Worm (Caenorhabditis elegans) whole organism, L3 larva: ENCODE data around the gene E01G4.6.

Source experiments
- aly-2 ChIP-seq: fragments of 150-350 bp; optimal IDR thresholded peaks from 2 replicates; lab custom pipeline; 2014; ENCODE audit warnings: missing biosample characterization, missing genetic modification characterization
- ama-1 ChIP-seq: fragments of 150-350 bp; optimal IDR thresholded peaks from 2 replicates; lab custom pipeline; 2018
- ceh-16 ChIP-seq: sonication (generic microtip); optimal IDR thresholded peaks from 2 replicates; lab custom pipeline; 2017; ENCODE audit warnings: missing biosample characterization, missing genetic modification characterization
- egl-27 ChIP-seq: sonication (generic microtip); optimal IDR thresholded peaks from 4 replicates; lab custom pipeline; 2017; ENCODE audit warnings: missing biosample characterization, missing genetic modification reagents, missing genetic modification characterization
- elt-2 ChIP-seq: sonication (generic microtip); optimal IDR thresholded peaks from 2 replicates; lab custom pipeline; 2016; ENCODE audit warnings: missing genetic modification reagents, mild to moderate bottlenecking, missing genetic modification characterization, missing compliant biosample characterization
- elt-3 ChIP-seq, 3 experiments: fragments of 150-350 bp in 1 of 3; sonication (generic microtip) in 2 of 3; optimal IDR thresholded peaks; 2 replicates in 2 of 3; 4 replicates in 1 of 3; lab custom pipeline; 2014 to 2017; ENCODE audit warnings: missing biosample characterization in 3 of 3, missing genetic modification characterization in 3 of 3
- eor-1 ChIP-seq, 2 experiments: fragments of 150-350 bp; optimal IDR thresholded peaks; 2 replicates each; lab custom pipeline; 2014 to 2018; ENCODE audit warnings: missing biosample characterization in 2 of 2, missing genetic modification characterization in 2 of 2
- fos-1 ChIP-seq: fragments of 150-350 bp; optimal IDR thresholded peaks from 2 replicates; lab custom pipeline; 2014; ENCODE audit warnings: missing biosample characterization, missing genetic modification characterization
- hmg-11 ChIP-seq: sonication (generic microtip); optimal IDR thresholded peaks from 2 replicates; lab custom pipeline; 2016; ENCODE audit warnings: missing genetic modification characterization, missing compliant biosample characterization
- lin-39 ChIP-seq: fragments of 150-350 bp; optimal IDR thresholded peaks from 2 replicates; lab custom pipeline; 2018; ENCODE audit warnings: missing biosample characterization, missing genetic modification reagents, missing genetic modification characterization
- lsy-12 ChIP-seq: sonication (generic microtip); optimal IDR thresholded peaks from 2 replicates; lab custom pipeline; 2016; ENCODE audit warnings: mild to moderate bottlenecking, missing genetic modification characterization, missing compliant biosample characterization
- mdl-1 ChIP-seq: fragments of 150-350 bp; optimal IDR thresholded peaks from 2 replicates; lab custom pipeline; 2014; ENCODE audit warnings: missing biosample characterization, missing genetic modification characterization
- nfya-1 ChIP-seq: sonication (generic microtip); optimal IDR thresholded peaks from 2 replicates; lab custom pipeline; 2017; ENCODE audit warnings: missing genetic modification characterization, mild to moderate bottlenecking, missing compliant biosample characterization, antibody characterized with exemption, moderate library complexity; ENCODE audit not compliant: insufficient read depth
- nhr-11 ChIP-seq: fragments of 150-350 bp; optimal IDR thresholded peaks from 2 replicates; lab custom pipeline; 2014; ENCODE audit warnings: missing biosample characterization, missing genetic modification characterization
- nhr-28 ChIP-seq: fragments of 150-350 bp; optimal IDR thresholded peaks from 2 replicates; lab custom pipeline; 2014; ENCODE audit warnings: missing biosample characterization, missing genetic modification characterization
- nhr-76 ChIP-seq: fragments of 150-350 bp; sonication (generic microtip); optimal IDR thresholded peaks from 5 replicates; lab custom pipeline; 2014; ENCODE audit warnings: missing biosample characterization, missing genetic modification characterization
- pha-4 ChIP-seq: fragments of 150-350 bp; optimal IDR thresholded peaks from 2 replicates; lab custom pipeline; 2014; ENCODE audit warnings: missing biosample characterization, missing genetic modification reagents, missing genetic modification characterization
- pqm-1 ChIP-seq: fragments of 150-350 bp; optimal IDR thresholded peaks from 2 replicates; lab custom pipeline; 2017; ENCODE audit warnings: missing biosample characterization, missing genetic modification characterization, inconsistent platforms
- skn-1 ChIP-seq: fragments of 150-350 bp; optimal IDR thresholded peaks from 2 replicates; lab custom pipeline; 2014; ENCODE audit warnings: missing biosample characterization, missing genetic modification characterization
- snpc-4 ChIP-seq: fragments of 150-350 bp; optimal IDR thresholded peaks from 2 replicates; lab custom pipeline; 2014; ENCODE audit warnings: missing biosample characterization, missing genetic modification characterization
- unc-39 ChIP-seq: sonication (generic microtip); optimal IDR thresholded peaks from 4 replicates; lab custom pipeline; 2017; ENCODE audit warnings: missing biosample characterization, missing genetic modification characterization
- ztf-11 ChIP-seq: fragments of 150-350 bp; optimal IDR thresholded peaks from 2 replicates; lab custom pipeline; 2014; ENCODE audit warnings: missing biosample characterization, missing genetic modification characterization

The E01G4.6 gene

ce11 chrII:13521179-13521616, 39.0 kb downstream of the E01G4.6 start:
- TF ChIP-seq nfya-1 (no peak), snpc-4 (tag; lab: Kevin White, UChicago) (peak; percentile 92), elt-3 (tag; optimal IDR thresholded peaks at IDR 0.05; lab: Kevin White, UChicago) (peak in 1 of 3 experiments; percentile 21), fos-1 (tag; lab: Kevin White, UChicago) (no peak)

ce11 chrII:13521977-13522404, 39.8 kb downstream of the E01G4.6 start:
- TF ChIP-seq nhr-28 (no peak), snpc-4 (tag; lab: Kevin White, UChicago) (peak; percentile 89), mdl-1 (tag; lab: Kevin White, UChicago) (no peak), eor-1 (tag; optimal IDR thresholded peaks at IDR 0.05; lab: Kevin White, UChicago) (no peak), ama-1 (lab: Kevin White, UChicago) (peak; percentile 77)

ce11 chrII:13529131-13529530, 46.9 kb downstream of the E01G4.6 start:
- no peak for TF ChIP-seq skn-1 (tag; lab: Kevin White, UChicago)
- TF ChIP-seq, all 47 proteins: peak for 0

ce11 chrII:13530657-13531056, 48.5 kb downstream of the E01G4.6 start:
- TF ChIP-seq elt-2 = no peak
- no peak for TF ChIP-seq hmg-11 (tag; lab: Kevin White, UChicago)
- TF ChIP-seq pqm-1 (tag; lab: Kevin White, UChicago) = no peak
- no peak for TF ChIP-seq elt-3 (tag; optimal IDR thresholded peaks at IDR 0.05; lab: Kevin White, UChicago)
- no peak for TF ChIP-seq pha-4 (tag; lab: Kevin White, UChicago)
- no peak for TF ChIP-seq aly-2 (tag; lab: Kevin White, UChicago)
- TF ChIP-seq lsy-12 = no peak
- TF ChIP-seq ceh-16 = no peak
- no peak for TF ChIP-seq nhr-11 (tag; lab: Kevin White, UChicago)
- no peak for TF ChIP-seq unc-39 (tag; lab: Kevin White, UChicago)
- TF ChIP-seq ztf-11 (tag; lab: Kevin White, UChicago) = no peak
- TF ChIP-seq nhr-76 (tag; lab: Kevin White, UChicago) = no peak
- TF ChIP-seq mdl-1 (tag; lab: Kevin White, UChicago) = no peak
- TF ChIP-seq lin-39 = no peak
- TF ChIP-seq nfya-1 = no peak
- TF ChIP-seq, all 47 proteins: peak for 0

ce11 chrII:13531118-13531517, 48.9 kb downstream of the E01G4.6 start, which contains the start of gene snx-14:
Gene snx-14 (minus strand): TSS chrII:13531218.
- no peak for TF ChIP-seq egl-27 (tag; lab: Kevin White, UChicago)
- TF ChIP-seq mdl-1 (tag; lab: Kevin White, UChicago) = no peak
